Worm (Caenorhabditis elegans) whole organism, early embryonic: Measurements from ENCODE around the gene tbc-8.

Source experiments
- B0310.2 ChIP-seq: sonication (generic microtip); optimal IDR thresholded peaks from 2 replicates; lab custom pipeline; 2016; ENCODE audit warnings: mild to moderate bottlenecking, missing genetic modification characterization, missing compliant biosample characterization
- F13C5.2 ChIP-seq: sonication (generic microtip); optimal IDR thresholded peaks from 2 replicates; lab custom pipeline; 2017; ENCODE audit warnings: mild to moderate bottlenecking, missing genetic modification characterization, inconsistent platforms, missing compliant biosample characterization
- aly-1 ChIP-seq: sonication (generic microtip); optimal IDR thresholded peaks from 2 replicates; lab custom pipeline; 2016; ENCODE audit warnings: missing genetic modification characterization, missing compliant biosample characterization
- ama-1 ChIP-seq: fragments of 150-350 bp; optimal IDR thresholded peaks from 2 replicates; lab custom pipeline; 2014
- ceh-13 ChIP-seq: fragments of 200-800 bp; sonication (Bioruptor generic); optimal IDR thresholded peaks from 2 replicates; lab custom pipeline; 2018; ENCODE audit warnings: mild to moderate bottlenecking, missing genetic modification characterization, missing compliant biosample characterization
- ceh-36 ChIP-seq: sonication (generic microtip); optimal IDR thresholded peaks from 2 replicates; lab custom pipeline; 2016; ENCODE audit warnings: missing genetic modification characterization, inconsistent platforms, missing compliant biosample characterization
- ets-7 ChIP-seq: sonication (generic microtip); optimal IDR thresholded peaks from 2 replicates; lab custom pipeline; 2016; ENCODE audit warnings: missing genotype, missing genetic modification characterization, missing compliant biosample characterization
- flt-1 ChIP-seq: fragments of 200-800 bp; sonication (Bioruptor generic); IDR thresholded peaks from 2 replicates; pipeline ENCODE4 v1.3.6; 2022; ENCODE audit warnings: missing genetic modification characterization, missing compliant biosample characterization
- hmbx-1 ChIP-seq: sonication (generic microtip); optimal IDR thresholded peaks from 2 replicates; lab custom pipeline; 2016; ENCODE audit warnings: mild to moderate bottlenecking, missing genetic modification characterization, missing compliant biosample characterization
- hmg-4 ChIP-seq: fragments of 200-800 bp; sonication (Bioruptor generic); optimal IDR thresholded peaks from 2 replicates; lab custom pipeline; 2018; ENCODE audit warnings: mild to moderate bottlenecking, missing genetic modification characterization, missing compliant biosample characterization
- hnd-1 ChIP-seq: sonication (generic microtip); optimal IDR thresholded peaks from 2 replicates; lab custom pipeline; 2016; ENCODE audit warnings: missing genetic modification characterization, missing compliant biosample characterization
- pes-1 ChIP-seq: fragments of 200-800 bp; sonication (Bioruptor generic); IDR thresholded peaks from 2 replicates; pipeline ENCODE4 v1.3.6; 2022; ENCODE audit warnings: missing genetic modification reagents, missing genetic modification characterization, missing compliant biosample characterization
- scrt-1 ChIP-seq: fragments of 200-800 bp; sonication (Bioruptor generic); IDR thresholded peaks from 2 replicates; pipeline ENCODE4 v1.3.6; 2022; ENCODE audit warnings: missing genetic modification characterization, missing compliant biosample characterization
- sea-1 ChIP-seq: fragments of 200-800 bp; sonication (Bioruptor generic); conservative IDR thresholded peaks from 2 replicates; pipeline ENCODE4 v1.3.6; 2022; ENCODE audit warnings: missing genetic modification characterization, missing compliant biosample characterization
- tbx-11 ChIP-seq: fragments of 200-800 bp; sonication (Bioruptor generic); IDR thresholded peaks from 2 replicates; pipeline ENCODE4 v1.3.6; 2022; ENCODE audit warnings: missing genetic modification characterization, missing compliant biosample characterization
- tbx-37 ChIP-seq: fragments of 200-800 bp; sonication (Bioruptor generic); conservative IDR thresholded peaks from 2 replicates; pipeline ENCODE4 v1.3.6; 2022; ENCODE audit warnings: missing genetic modification reagents, missing genetic modification characterization, missing compliant biosample characterization
- tra-4 ChIP-seq: sonication (generic microtip); optimal IDR thresholded peaks from 2 replicates; lab custom pipeline; 2017; ENCODE audit warnings: missing genetic modification characterization, missing compliant biosample characterization

Gene tbc-8

DNA sequence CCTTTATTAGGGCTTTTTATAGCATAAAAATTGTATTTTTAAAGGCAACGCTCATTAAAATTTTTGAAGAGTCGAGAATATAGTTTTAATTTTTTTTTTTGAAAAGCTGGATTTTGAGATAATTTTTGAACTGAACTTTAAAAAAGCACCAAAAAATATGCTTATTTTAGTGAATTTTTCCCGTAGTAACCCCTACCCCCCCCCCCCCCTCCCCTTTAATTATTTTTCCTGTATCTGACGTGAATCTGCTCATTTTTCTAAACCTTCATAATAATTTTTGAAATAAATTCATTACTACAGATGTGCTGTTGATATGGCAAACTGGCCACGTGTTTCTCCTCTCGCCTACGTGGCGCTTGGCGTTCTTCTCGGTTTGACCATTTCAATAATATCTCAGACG is 16.7 kb downstream of the tbc-8 start, which contains the start of gene C38H2.2:
TSS of gene C38H2.2 (plus strand) at position 301 of the 400 bp plus-strand sequence.
- TF ChIP-seq hmbx-1 (no peak), ets-7 (tag; lab: Kevin White, UChicago) (no peak), ama-1 (no peak), scrt-1 (GFP tag; lab: Robert Waterston, UW) (no peak), tbx-11 (GFP tag; lab: Robert Waterston, UW) (no peak), ceh-36 (no peak), hmg-4 (GFP tag; lab: Kevin White, UChicago) (no peak), pes-1 (GFP tag; lab: Robert Waterston, UW) (no peak), ceh-13 (GFP tag; lab: Kevin White, UChicago) (no peak), sea-1 (no peak)

- TF ChIP-seq F13C5.2, result no peak
- TF ChIP-seq hmg-4 (GFP tag; lab: Kevin White, UChicago), result no peak
These were observed 19.0 kb downstream of the tbc-8 start for ce11 chrIII:10383804-10384203.

DNA sequence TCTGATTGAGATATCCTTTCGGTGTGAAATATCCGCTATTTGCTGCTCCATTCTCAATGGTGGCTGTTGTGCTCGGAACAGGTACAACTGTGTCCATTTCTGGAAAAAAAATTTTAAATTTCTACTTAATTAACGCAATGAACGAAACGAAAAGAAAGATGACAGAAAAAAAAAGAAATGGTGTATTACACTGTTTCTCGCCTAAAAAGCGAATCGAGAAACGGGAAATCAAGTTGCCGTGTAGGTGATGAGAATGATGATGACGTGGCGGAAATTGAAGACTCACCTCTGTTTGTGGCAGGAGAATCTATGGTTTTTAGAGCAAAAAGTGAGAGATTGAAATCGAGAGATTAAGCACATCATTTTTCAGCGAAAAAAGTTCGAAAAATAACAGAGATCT is 21.7 kb downstream of the tbc-8 start, which contains the start of gene C38H2.3:
TSS of gene C38H2.3 (minus strand) at position 101 of the 400 bp plus-strand sequence.
- no peak for TF ChIP-seq ets-7 (tag; lab: Kevin White, UChicago)
- no peak for TF ChIP-seq F13C5.2
- TF ChIP-seq ceh-13 (GFP tag; lab: Kevin White, UChicago), result no peak
- no peak for TF ChIP-seq hmbx-1
- TF ChIP-seq pes-1 (GFP tag; lab: Robert Waterston, UW), result no peak

DNA sequence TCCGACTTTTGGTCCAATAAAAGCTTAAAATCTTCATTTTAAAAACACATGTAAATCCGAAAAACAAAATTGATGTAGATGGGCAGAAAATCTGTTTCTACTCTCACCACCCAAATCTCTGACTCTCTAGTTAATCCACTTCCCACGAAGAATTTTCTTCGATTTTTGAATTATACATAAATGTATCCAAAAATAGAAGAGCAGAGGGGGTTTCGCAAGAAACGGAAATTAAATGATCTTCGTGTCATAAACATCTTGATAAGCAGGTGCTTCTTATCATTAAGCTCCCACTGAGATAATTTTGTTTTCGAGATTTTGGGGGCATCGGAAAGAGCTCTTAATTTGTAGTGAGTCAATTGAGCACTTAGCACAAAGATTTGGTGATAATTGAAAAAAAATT is 24.9 kb downstream of the tbc-8 start:
- TF ChIP-seq tbx-11 (GFP tag; lab: Robert Waterston, UW), result no peak
- TF ChIP-seq tbx-37 (GFP tag; lab: Robert Waterston, UW), result no peak
- no peak for TF ChIP-seq ets-7 (tag; lab: Kevin White, UChicago)
- no peak for TF ChIP-seq aly-1 (tag; lab: Kevin White, UChicago)
- no peak for TF ChIP-seq sea-1
- no peak for TF ChIP-seq B0310.2 (tag; lab: Kevin White, UChicago)
- TF ChIP-seq flt-1 (GFP tag; lab: Robert Waterston, UW), result no peak
- TF ChIP-seq scrt-1 (GFP tag; lab: Robert Waterston, UW), result no peak
- TF ChIP-seq F13C5.2, result no peak
- no peak for TF ChIP-seq ceh-36
- TF ChIP-seq hmbx-1, result no peak
- TF ChIP-seq hnd-1 (tag; lab: Kevin White, UChicago), result no peak
- no peak for TF ChIP-seq ama-1

DNA sequence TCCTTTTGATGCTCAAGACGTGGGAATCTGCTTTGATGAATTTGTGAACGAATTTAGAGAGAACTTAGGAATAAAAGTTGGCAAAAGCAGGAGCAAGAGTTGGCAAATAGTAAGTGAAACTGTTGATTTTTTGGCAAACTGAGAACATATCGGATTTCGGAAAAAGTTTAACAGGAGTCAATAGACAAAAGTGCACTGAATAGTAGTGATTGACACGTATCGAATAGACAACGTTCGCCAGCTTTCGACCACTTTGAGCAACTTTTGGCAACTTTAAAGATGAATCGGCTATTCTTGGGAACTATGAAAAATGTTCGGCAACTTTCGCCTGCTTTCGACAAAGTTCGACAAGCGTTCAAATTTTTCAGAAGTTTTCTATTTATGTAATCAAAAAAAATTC is 26.9 kb downstream of the tbc-8 start, which contains the start of gene M03C11.9:
TSS of gene M03C11.9 (minus strand) at position 101 of the 400 bp plus-strand sequence.
- TF ChIP-seq flt-1 (GFP tag; lab: Robert Waterston, UW), result no peak

- TF ChIP-seq ceh-36, result no peak
- TF ChIP-seq tbx-37 (GFP tag; lab: Robert Waterston, UW), result no peak
- TF ChIP-seq scrt-1 (GFP tag; lab: Robert Waterston, UW), result no peak
- no peak for TF ChIP-seq ets-7 (tag; lab: Kevin White, UChicago)
- TF ChIP-seq tra-4 (tag; lab: Kevin White, UChicago), result no peak
- TF ChIP-seq ama-1, result no peak
- no peak for TF ChIP-seq hnd-1 (tag; lab: Kevin White, UChicago)
- no peak for TF ChIP-seq ceh-13 (GFP tag; lab: Kevin White, UChicago)
- TF ChIP-seq hmg-4 (GFP tag; lab: Kevin White, UChicago), result no peak
- TF ChIP-seq sea-1, result no peak
- no peak for TF ChIP-seq tbx-11 (GFP tag; lab: Robert Waterston, UW)
- TF ChIP-seq B0310.2 (tag; lab: Kevin White, UChicago), result no peak
- TF ChIP-seq flt-1 (GFP tag; lab: Robert Waterston, UW), result no peak
- no peak for TF ChIP-seq aly-1 (tag; lab: Kevin White, UChicago)
- TF ChIP-seq pes-1 (GFP tag; lab: Robert Waterston, UW), result no peak
These were observed 31.2 kb downstream of the tbc-8 start, which contains the start of gene M03C11.1 for ce11 chrIII:10395990-10396389. M03C11.1 (minus strand) TSS chrIII:10396090.

DNA sequence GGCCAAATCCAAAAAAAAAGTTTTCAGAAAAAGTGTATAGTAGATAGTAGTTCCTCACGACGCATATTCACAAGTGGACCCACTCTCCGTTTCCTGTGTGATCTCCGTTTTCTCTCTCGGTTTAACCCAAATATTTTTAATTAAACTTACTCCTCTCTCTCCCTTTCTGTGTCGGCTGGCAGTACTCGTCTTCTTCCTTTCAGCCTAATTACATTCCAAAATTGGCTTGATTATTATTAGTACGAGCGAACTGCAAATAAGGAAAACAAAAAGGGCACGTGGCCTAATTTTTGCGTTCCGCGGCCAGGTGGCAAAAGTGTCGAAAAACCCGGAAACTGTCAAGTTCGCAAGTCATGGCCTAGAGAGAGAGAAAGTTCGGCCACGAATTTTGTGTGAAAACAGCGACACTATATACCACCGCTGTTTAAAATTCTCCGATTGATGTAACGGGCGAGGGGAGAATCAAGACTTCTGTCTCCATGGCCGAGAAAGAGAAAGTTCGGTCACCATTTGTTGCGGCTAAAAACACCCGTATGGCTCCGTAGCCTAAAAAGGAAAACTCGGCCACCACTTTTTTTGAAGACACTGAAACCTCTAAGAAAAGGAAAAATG is 32.2 kb downstream of the tbc-8 start:
- TF ChIP-seq ets-7 (tag; lab: Kevin White, UChicago), result no peak

- TF ChIP-seq ceh-36, result no peak
- TF ChIP-seq aly-1 (tag; lab: Kevin White, UChicago), result no peak
- TF ChIP-seq ets-7 (tag; lab: Kevin White, UChicago), result no peak
- TF ChIP-seq B0310.2 (tag; lab: Kevin White, UChicago), result no peak
- TF ChIP-seq hmbx-1, result no peak
- no peak for TF ChIP-seq scrt-1 (GFP tag; lab: Robert Waterston, UW)
- no peak for TF ChIP-seq pes-1 (GFP tag; lab: Robert Waterston, UW)
- no peak for TF ChIP-seq tbx-11 (GFP tag; lab: Robert Waterston, UW)
- no peak for TF ChIP-seq ceh-13 (GFP tag; lab: Kevin White, UChicago)
- no peak for TF ChIP-seq hmg-4 (GFP tag; lab: Kevin White, UChicago)
These were observed 34.2 kb downstream of the tbc-8 start for ce11 chrIII:10398919-10399318.

DNA sequence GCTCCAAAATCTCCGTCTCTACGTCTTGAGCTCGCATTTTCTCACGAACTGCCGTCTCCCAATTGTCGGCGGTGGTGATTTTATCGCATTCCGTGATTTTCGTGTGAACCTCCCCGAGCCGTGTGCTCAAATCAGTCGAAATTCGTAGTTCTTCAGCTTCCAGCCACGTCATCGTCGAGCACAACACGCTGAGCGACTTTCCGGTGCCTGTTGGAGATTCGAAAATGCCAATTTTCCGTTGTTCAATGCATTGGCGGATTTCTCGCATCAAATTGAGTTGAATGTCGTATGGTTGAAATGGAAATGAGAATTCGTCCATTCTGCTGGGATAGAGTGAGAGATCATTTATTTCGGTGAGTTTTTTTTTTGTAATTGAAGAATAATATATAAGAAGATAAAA is 40.2 kb downstream of the tbc-8 start, which contains the start of the genes M03C11.3 and chl-1:
TSS of gene M03C11.3 (plus strand) at position 153 of the 400 bp plus-strand sequence.
TSS of gene chl-1 (minus strand) at position 323 of the 400 bp plus-strand sequence.
- TF ChIP-seq hmbx-1 (no peak), aly-1 (tag; lab: Kevin White, UChicago) (no peak), hnd-1 (tag; lab: Kevin White, UChicago) (no peak), ceh-13 (GFP tag; lab: Kevin White, UChicago) (no peak), sea-1 (no peak)
